Worm (Caenorhabditis elegans) whole organism, young adult: ENCODE measurements around the gene C50D2.6.

Experiments used
- B0035.1 ChIP-seq: sonication (generic microtip); optimal IDR thresholded peaks from 2 replicates; lab custom pipeline; 2016; ENCODE audit warnings: missing genetic modification characterization, mild to moderate bottlenecking, missing compliant biosample characterization, missing genotype, missing genetic modification reagents
- B0261.1 ChIP-seq: sonication (generic microtip); optimal IDR thresholded peaks from 2 replicates; lab custom pipeline; 2016; ENCODE audit warnings: mild to moderate bottlenecking, missing genetic modification characterization, moderate library complexity, missing compliant biosample characterization
- C06A6.2 ChIP-seq: fragments of 200-800 bp; sonication (Bioruptor generic); conservative IDR thresholded peaks from 2 replicates; pipeline ENCODE4 v1.3.6; 2022; ENCODE audit warnings: missing genetic modification characterization, missing compliant biosample characterization
- F33H1.4 ChIP-seq: fragments of 200-800 bp; sonication (Bioruptor generic); IDR thresholded peaks from 2 replicates; pipeline ENCODE4 v1.3.6; 2022; ENCODE audit warnings: missing genetic modification reagents, missing genetic modification characterization, missing compliant biosample characterization
- F37B4.10 ChIP-seq: fragments of 200-800 bp; sonication (Bioruptor generic); IDR thresholded peaks from 2 replicates; pipeline ENCODE4 v1.3.6; 2022; ENCODE audit warnings: missing genetic modification characterization, missing compliant biosample characterization
- F49E8.2 ChIP-seq: sonication (generic microtip); optimal IDR thresholded peaks from 3 replicates; lab custom pipeline; 2017; ENCODE audit warnings: missing genetic modification characterization, mild to moderate bottlenecking, missing compliant biosample characterization, antibody characterized with exemption, moderate library complexity; ENCODE audit not compliant: insufficient read depth
- F52B5.7 ChIP-seq: sonication (generic microtip); optimal IDR thresholded peaks from 2 replicates; lab custom pipeline; 2016; ENCODE audit warnings: mild to moderate bottlenecking, missing genetic modification characterization, missing compliant biosample characterization
- F55B11.4 ChIP-seq: sonication (generic microtip); optimal IDR thresholded peaks from 2 replicates; lab custom pipeline; 2016; ENCODE audit warnings: missing compliant biosample characterization, missing genetic modification characterization, borderline replicate concordance; ENCODE audit not compliant: insufficient read depth
- F57C9.4 ChIP-seq: sonication (generic microtip); optimal IDR thresholded peaks from 2 replicates; lab custom pipeline; 2017; ENCODE audit warnings: mild to moderate bottlenecking, missing genetic modification characterization, missing compliant biosample characterization
- T07F8.4 ChIP-seq: sonication (generic microtip); optimal IDR thresholded peaks from 2 replicates; lab custom pipeline; 2016; ENCODE audit warnings: mild to moderate bottlenecking, missing genetic modification characterization, moderate library complexity, missing compliant biosample characterization
- Y56A3A.18 ChIP-seq: fragments of 200-800 bp; sonication (Bioruptor generic); IDR thresholded peaks from 2 replicates; pipeline ENCODE4 v1.3.6; 2022; ENCODE audit warnings: missing genetic modification reagents, missing genetic modification characterization, missing compliant biosample characterization
- Y95B8A.8 ChIP-seq: fragments of 200-800 bp; sonication (Bioruptor generic); IDR thresholded peaks from 2 replicates; pipeline ENCODE4 v1.3.6; 2022; ENCODE audit warnings: missing genetic modification reagents, missing genetic modification characterization, missing compliant biosample characterization
- ZK185.1 ChIP-seq: sonication (generic microtip); optimal IDR thresholded peaks from 2 replicates; lab custom pipeline; 2016; ENCODE audit warnings: mild to moderate bottlenecking, missing genetic modification characterization, missing compliant biosample characterization; ENCODE audit not compliant: poor library complexity, severe bottlenecking
- akir-1 ChIP-seq: fragments of 200-800 bp; sonication (Bioruptor generic); optimal IDR thresholded peaks from 2 replicates; lab custom pipeline; 2018; ENCODE audit warnings: mild to moderate bottlenecking, missing genetic modification characterization, moderate library complexity, missing compliant biosample characterization
- athp-1 ChIP-seq: sonication (generic microtip); optimal IDR thresholded peaks from 2 replicates; lab custom pipeline; 2017; ENCODE audit warnings: mild to moderate bottlenecking, missing genetic modification characterization, missing compliant biosample characterization
- attf-6 ChIP-seq: fragments of 200-800 bp; sonication (Bioruptor generic); IDR thresholded peaks from 2 replicates; pipeline ENCODE4 v1.3.6; 2022; ENCODE audit warnings: missing genetic modification reagents, missing genetic modification characterization, missing compliant biosample characterization
- bed-2 ChIP-seq: fragments of 200-800 bp; sonication (Bioruptor generic); IDR thresholded peaks from 2 replicates; pipeline ENCODE4 v1.3.6; 2022; ENCODE audit warnings: missing genetic modification reagents, missing genetic modification characterization, missing compliant biosample characterization
- ceh-27 ChIP-seq: fragments of 200-800 bp; sonication (Bioruptor generic); optimal IDR thresholded peaks from 2 replicates; lab custom pipeline; 2018; ENCODE audit warnings: mild to moderate bottlenecking, missing genetic modification characterization, moderate library complexity, missing compliant biosample characterization
- ets-4 ChIP-seq: fragments of 200-800 bp; sonication (Bioruptor generic); optimal IDR thresholded peaks from 2 replicates; lab custom pipeline; 2018; ENCODE audit warnings: mild to moderate bottlenecking, missing genetic modification characterization, missing compliant biosample characterization
- fkh-3 ChIP-seq: sonication (generic microtip); optimal IDR thresholded peaks from 2 replicates; lab custom pipeline; 2016; ENCODE audit warnings: mild to moderate bottlenecking, missing genetic modification characterization, missing compliant biosample characterization
- hlh-12 ChIP-seq: sonication (generic microtip); optimal IDR thresholded peaks from 2 replicates; lab custom pipeline; 2016; ENCODE audit warnings: missing genetic modification characterization, missing compliant biosample characterization
- hmg-1.2 ChIP-seq: fragments of 200-800 bp; sonication (Bioruptor generic); IDR thresholded peaks from 2 replicates; pipeline ENCODE4 v1.3.6; 2022; ENCODE audit warnings: missing genetic modification reagents, missing genetic modification characterization, missing compliant biosample characterization
- let-607 ChIP-seq, 2 experiments: fragments of 200-800 bp in 1 of 2; sonication (Bioruptor generic) in 1 of 2; sonication (generic microtip) in 1 of 2; optimal IDR thresholded peaks; 2 replicates each; lab custom pipeline; 2016 to 2018; ENCODE audit warnings: mild to moderate bottlenecking in 2 of 2, missing compliant biosample characterization in 2 of 2, missing genetic modification characterization in 2 of 2, moderate library complexity in 2 of 2, missing genotype in 1 of 2
- lin-54 ChIP-seq: fragments of 200-800 bp; sonication (Bioruptor generic); optimal IDR thresholded peaks from 2 replicates; lab custom pipeline; 2018; ENCODE audit warnings: mild to moderate bottlenecking, missing genetic modification characterization, missing compliant biosample characterization
- lir-1 ChIP-seq: fragments of 200-800 bp; sonication (Bioruptor generic); conservative IDR thresholded peaks from 2 replicates; pipeline ENCODE4 v1.3.6; 2022; ENCODE audit warnings: missing genetic modification reagents, missing genetic modification characterization, missing compliant biosample characterization
- madf-3 ChIP-seq: fragments of 200-800 bp; sonication (Bioruptor generic); IDR thresholded peaks from 2 replicates; pipeline ENCODE4 v1.3.6; 2022; ENCODE audit warnings: missing genetic modification reagents, missing genetic modification characterization, missing compliant biosample characterization
- madf-8 ChIP-seq: fragments of 200-800 bp; sonication (Bioruptor generic); conservative IDR thresholded peaks from 2 replicates; pipeline ENCODE4 v1.3.6; 2022; ENCODE audit warnings: missing genetic modification reagents, missing genetic modification characterization, missing compliant biosample characterization
- nfyb-1 ChIP-seq: fragments of 200-800 bp; sonication (Bioruptor generic); IDR thresholded peaks from 2 replicates; pipeline ENCODE4 v1.3.6; 2022; ENCODE audit warnings: missing genetic modification reagents, missing genetic modification characterization, missing compliant biosample characterization
- nhr-27 ChIP-seq: fragments of 200-800 bp; sonication (Bioruptor generic); optimal IDR thresholded peaks from 2 replicates; lab custom pipeline; 2018; ENCODE audit warnings: mild to moderate bottlenecking, missing genetic modification characterization, moderate library complexity, missing compliant biosample characterization
- rcor-1 ChIP-seq: fragments of 200-800 bp; sonication (Bioruptor generic); IDR thresholded peaks from 2 replicates; pipeline ENCODE4 v1.3.6; 2022; ENCODE audit warnings: missing genetic modification reagents, missing genetic modification characterization, missing compliant biosample characterization
- rec-8 ChIP-seq, 2 experiments: sonication (generic microtip); optimal IDR thresholded peaks; 2 replicates each; lab custom pipeline; 2016; ENCODE audit warnings: mild to moderate bottlenecking in 2 of 2, missing genetic modification characterization in 2 of 2, missing genetic modification reagents in 2 of 2, missing genotype in 2 of 2, missing biosample characterization in 1 of 2, missing compliant biosample characterization in 1 of 2, moderate library complexity in 1 of 2
- rpc-1 ChIP-seq, 2 experiments: fragments of 150-350 bp in 1 of 2; sonication (generic microtip) in 1 of 2; optimal IDR thresholded peaks; 2 replicates each; lab custom pipeline; 2014 to 2018; ENCODE audit warnings: missing biosample characterization in 1 of 2, missing genetic modification characterization in 1 of 2, missing genetic modification reagents in 1 of 2, missing genotype in 1 of 2
- snpc-1.1 ChIP-seq: sonication (generic microtip); optimal IDR thresholded peaks from 2 replicates; lab custom pipeline; 2017; ENCODE audit warnings: missing genetic modification characterization, mild to moderate bottlenecking, missing compliant biosample characterization, antibody characterized with exemption, moderate library complexity, missing genotype, missing genetic modification reagents; ENCODE audit not compliant: insufficient read depth
- sptf-2 ChIP-seq: fragments of 200-800 bp; sonication (Bioruptor generic); optimal IDR thresholded peaks from 2 replicates; lab custom pipeline; 2018; ENCODE audit warnings: mild to moderate bottlenecking, missing genetic modification characterization, missing compliant biosample characterization

Gene C50D2.6

ce11 chrII:67663-68062 is 16.6 kb upstream of the C50D2.6 start:
- TF ChIP-seq F55B11.4 (tag; lab: Kevin White, UChicago), result no peak
- no peak for TF ChIP-seq F33H1.4 (GFP tag; lab: Robert Waterston, UW)
- no peak for TF ChIP-seq C06A6.2 (GFP tag; lab: Robert Waterston, UW)
- TF ChIP-seq snpc-1.1 (tag; lab: Kevin White, UChicago), result no peak
- TF ChIP-seq lir-1 (GFP tag; lab: Robert Waterston, UW), result no peak
- no peak for TF ChIP-seq ceh-27 (GFP tag; lab: Kevin White, UChicago)
- TF ChIP-seq F49E8.2, result no peak
- TF ChIP-seq let-607 (tag; optimal IDR thresholded peaks at IDR 0.05; lab: Kevin White, UChicago), result no peak
- TF ChIP-seq F57C9.4 (tag; lab: Kevin White, UChicago), result no peak
- no peak for TF ChIP-seq attf-6 (GFP tag; lab: Robert Waterston, UW)
- no peak for TF ChIP-seq sptf-2 (GFP tag; lab: Kevin White, UChicago)
- TF ChIP-seq fkh-3 (tag; lab: Kevin White, UChicago), result no peak
- no peak for TF ChIP-seq F52B5.7 (tag; lab: Kevin White, UChicago)
- TF ChIP-seq rec-8 (tag; optimal IDR thresholded peaks at IDR 0.05; lab: Kevin White, UChicago), result no peak
- no peak for TF ChIP-seq bed-2
- no peak for TF ChIP-seq rpc-1 (optimal IDR thresholded peaks at IDR 0.05; lab: Kevin White, UChicago)
- no peak for TF ChIP-seq rpc-1 (tag; optimal IDR thresholded peaks at IDR 0.05; lab: Kevin White, UChicago)
- TF ChIP-seq akir-1 (GFP tag; lab: Kevin White, UChicago), result no peak
- no peak for TF ChIP-seq nhr-27
- TF ChIP-seq nfyb-1 (GFP tag; lab: Robert Waterston, UW), result no peak
- no peak for TF ChIP-seq lin-54 (GFP tag; lab: Kevin White, UChicago)

ce11 chrII:68757-69156 is 15.5 kb upstream of the C50D2.6 start:
- TF ChIP-seq T07F8.4 (no peak), lir-1 (GFP tag; lab: Robert Waterston, UW) (no peak), C06A6.2 (GFP tag; lab: Robert Waterston, UW) (no peak), nfyb-1 (GFP tag; lab: Robert Waterston, UW) (no peak), B0261.1 (tag; lab: Kevin White, UChicago) (no peak), ZK185.1 (tag; lab: Kevin White, UChicago) (no peak), F37B4.10 (GFP tag; lab: Robert Waterston, UW) (no peak), Y95B8A.8 (GFP tag; lab: Robert Waterston, UW) (no peak), nhr-27 (no peak), hmg-1.2 (no peak), madf-8 (GFP tag; lab: Robert Waterston, UW) (no peak)

ce11 chrII:69354-69753 is 14.9 kb upstream of the C50D2.6 start, which contains the start of gene egl-26:
TSS of gene egl-26 (plus strand) at chrII:69654.
- TF ChIP-seq athp-1 (no peak), B0035.1 (tag; lab: Kevin White, UChicago) (no peak), snpc-1.1 (tag; lab: Kevin White, UChicago) (no peak), hlh-12 (tag; lab: Kevin White, UChicago) (no peak), lin-54 (GFP tag; lab: Kevin White, UChicago) (no peak)
- TF ChIP-seq, all 124 proteins: peak for 0

- no peak for TF ChIP-seq rcor-1 (GFP tag; lab: Robert Waterston, UW)
- no peak for TF ChIP-seq madf-3 (GFP tag; lab: Robert Waterston, UW)
- no peak for TF ChIP-seq ets-4 (GFP tag; lab: Kevin White, UChicago)
- TF ChIP-seq Y56A3A.18, result no peak
Observed at ce11 chrII:73329-73728, 10.9 kb upstream of the C50D2.6 start.
